Worm (Caenorhabditis elegans): ENCODE data around the gene M163.5.
A peak's percentile ranks its signal among the peaks of the same experiment; 100 is the strongest.
"Not testable (repeated sequence)": the region's sequence is repeated elsewhere in the genome, so short reads cannot be mapped to it uniquely, and the experiment has no call there.

Gene M163.5

ce11 chrX:14525081-14525324 lies 51.2 kb downstream of the M163.5 start, which contains the start of gene nspc-17:
TSS of gene nspc-17 (minus strand) at chrX:14525181.
- TF ChIP-seq pha-4 (GFP tag; IDR thresholded peaks at IDR 0.05); pha-4 (tag; optimal IDR thresholded peaks at IDR 0.05); F37D6.2 (tag; optimal IDR thresholded peaks at IDR 0.05); mep-1 (tag; optimal IDR thresholded peaks at IDR 0.05): not testable (repeated sequence)

ce11 chrX:14525325-14526305 lies 51.8 kb downstream of the M163.5 start:
- TF ChIP-seq lin-1 (GFP tag; IDR thresholded peaks at IDR 0.05) (peak; percentile 97), F26F4.8 (GFP tag; conservative IDR thresholded peaks at IDR 0.05) (no peak), nhr-25 (tag; optimal IDR thresholded peaks at IDR 0.05; ENCODE audit: borderline replicate concordance, insufficient read depth) (peak; percentile 97), nhr-237 (tag; optimal IDR thresholded peaks at IDR 0.05) (peak; percentile 94), ces-1 (GFP tag; optimal IDR thresholded peaks at IDR 0.05) (peak; percentile 96), lin-38 (GFP tag; IDR thresholded peaks at IDR 0.05) (peak; percentile 91), ceh-44 (GFP tag; IDR thresholded peaks at IDR 0.05) (0 out of 2 replicates have a peak, but pooled peaks have one; percentile 45), dpl-1 (GFP tag; optimal IDR thresholded peaks at IDR 0.05) (peak; percentile 76), nhr-42 (GFP tag; IDR thresholded peaks at IDR 0.05) (peak; percentile 100), daf-12 (tag; optimal IDR thresholded peaks at IDR 0.05) (no peak), duxl-1 (tag; optimal IDR thresholded peaks at IDR 0.05; ENCODE audit: poor library complexity) (peak; percentile 99), F49E8.2 (tag; optimal IDR thresholded peaks at IDR 0.05; ENCODE audit: borderline replicate concordance) (peak; percentile 48), daf-19 (GFP tag; conservative IDR thresholded peaks at IDR 0.05) (peak; percentile 99), tra-1 (GFP tag; IDR thresholded peaks at IDR 0.05) (peak; percentile 99), vab-7 (GFP tag; IDR thresholded peaks at IDR 0.05) (peak; percentile 98), pqm-1 (tag; optimal IDR thresholded peaks at IDR 0.05) (peak; percentile 67), lin-15B (tag; optimal IDR thresholded peaks at IDR 0.05) (peak; percentile 71), mdt-29 (GFP tag; IDR thresholded peaks at IDR 0.05) (peak; percentile 94), jun-1 (tag; optimal IDR thresholded peaks at IDR 0.05) (peak; percentile 100), nhr-10 (tag; optimal IDR thresholded peaks at IDR 0.05) (peak; percentile 99), nhr-6 (tag; optimal IDR thresholded peaks at IDR 0.05) (peak; percentile 80), ceh-28 (tag; optimal IDR thresholded peaks at IDR 0.05) (peak; percentile 96), fkh-10 (GFP tag; optimal IDR thresholded peaks at IDR 0.05) (peak; percentile 98), F37D6.2 (tag; optimal IDR thresholded peaks at IDR 0.05) (peak; percentile 99), unc-130 (GFP tag; optimal IDR thresholded peaks at IDR 0.05) (no peak), nhr-28 (tag; optimal IDR thresholded peaks at IDR 0.05) (peak; percentile 88), mxl-2 (GFP tag; conservative IDR thresholded peaks at IDR 0.05) (peak; percentile 62), set-16 (GFP tag; IDR thresholded peaks at IDR 0.05) (peak; percentile 45), rbr-2 (tag; optimal IDR thresholded peaks at IDR 0.05) (peak; percentile 99), nhr-11 (tag; optimal IDR thresholded peaks at IDR 0.05) (peak; percentile 99), aha-1 (tag) (peak; percentile 98), lsy-2 (tag; optimal IDR thresholded peaks at IDR 0.05) (peak; percentile 97), Y48G9A.11 (GFP tag; IDR thresholded peaks at IDR 0.05) (peak; percentile 63), php-3 (GFP tag; IDR thresholded peaks at IDR 0.05) (peak; percentile 99), sdz-12 (GFP tag; optimal IDR thresholded peaks at IDR 0.05) (peak; percentile 71), skn-1 (tag; optimal IDR thresholded peaks at IDR 0.05) (peak; percentile 68), zfp-2 (tag; optimal IDR thresholded peaks at IDR 0.05) (peak; percentile 88), ceh-82 (tag; optimal IDR thresholded peaks at IDR 0.05) (peak; percentile 84), F10B5.3 (tag; optimal IDR thresholded peaks at IDR 0.05) (peak; percentile 98), zag-1 (tag; optimal IDR thresholded peaks at IDR 0.05) (peak; percentile 98), daf-8 (GFP tag; IDR thresholded peaks at IDR 0.05) (peak; percentile 68; the same call in 1 of the 2 replicates), zip-2 (tag; optimal IDR thresholded peaks at IDR 0.05) (peak; percentile 98), mes-2 (tag; optimal IDR thresholded peaks at IDR 0.05; ENCODE audit: poor library complexity, severe bottlenecking) (peak; percentile 99), spr-3 (GFP tag; optimal IDR thresholded peaks at IDR 0.05) (peak; percentile 98)
